Worm (Caenorhabditis elegans): ENCODE measurements around the gene gst-15.

The gst-15 gene

ce11 chrII:13616000-13616399 lies 3.0 kb upstream of the gst-15 start, which contains the start of gene gst-14:
Gene gst-14, minus strand, starts transcription at chrII:13616100.
- TF ChIP-seq F13C5.2 (tag; optimal IDR thresholded peaks at IDR 0.05) (no peak), tra-4 (tag; optimal IDR thresholded peaks at IDR 0.05) (no peak), tbx-37 (GFP tag; conservative IDR thresholded peaks at IDR 0.05) (no peak), hmg-4 (GFP tag; optimal IDR thresholded peaks at IDR 0.05) (no peak)

DNA sequence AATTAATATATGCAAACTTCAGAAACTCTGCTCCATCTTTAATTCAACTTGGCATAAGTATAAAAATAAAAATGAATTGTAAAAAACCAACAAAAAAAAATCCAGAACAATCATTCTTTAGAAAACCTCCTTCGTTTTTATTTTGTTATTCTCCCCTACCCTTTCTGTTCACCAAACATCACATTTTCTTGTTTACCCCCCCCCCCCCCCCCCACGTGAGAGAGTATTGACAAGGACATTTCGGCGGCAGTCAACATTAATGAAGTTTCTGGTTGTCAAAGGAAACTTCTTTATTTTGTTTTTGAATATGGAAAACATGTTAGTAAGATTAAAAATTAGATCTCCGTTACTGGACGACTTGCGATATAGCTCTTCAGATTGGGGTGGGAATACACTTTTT lies 1.5 kb upstream of the gst-15 start:
- TF ChIP-seq ets-7 (tag; optimal IDR thresholded peaks at IDR 0.05), result no peak
- TF ChIP-seq tbx-11 (GFP tag; IDR thresholded peaks at IDR 0.05), result no peak
- no peak for TF ChIP-seq hmg-4 (GFP tag; optimal IDR thresholded peaks at IDR 0.05)
- TF ChIP-seq ceh-13 (GFP tag; optimal IDR thresholded peaks at IDR 0.05), result no peak
- TF ChIP-seq F13C5.2 (tag; optimal IDR thresholded peaks at IDR 0.05), result no peak
- TF ChIP-seq B0310.2 (tag; optimal IDR thresholded peaks at IDR 0.05), result no peak
- TF ChIP-seq pes-1 (GFP tag; IDR thresholded peaks at IDR 0.05), result no peak
- no peak for TF ChIP-seq tra-4 (tag; optimal IDR thresholded peaks at IDR 0.05)
- TF ChIP-seq hmbx-1 (tag; optimal IDR thresholded peaks at IDR 0.05), result no peak
- no peak for TF ChIP-seq tbx-37 (GFP tag; conservative IDR thresholded peaks at IDR 0.05)
- no peak for TF ChIP-seq ama-1 (optimal IDR thresholded peaks at IDR 0.05)
- no peak for TF ChIP-seq hnd-1 (tag; optimal IDR thresholded peaks at IDR 0.05)
- no peak for TF ChIP-seq ceh-36 (tag; optimal IDR thresholded peaks at IDR 0.05)
- no peak for TF ChIP-seq sea-1 (GFP tag; conservative IDR thresholded peaks at IDR 0.05)
- TF ChIP-seq aly-1 (tag; optimal IDR thresholded peaks at IDR 0.05), result no peak
- no peak for TF ChIP-seq scrt-1 (GFP tag; IDR thresholded peaks at IDR 0.05)
- TF ChIP-seq flt-1 (GFP tag; IDR thresholded peaks at IDR 0.05), result no peak

ce11 chrII:13611186-13611585 lies 1.8 kb downstream of the gst-15 start, which contains the start of gene gst-24:
Gene gst-24, minus strand, starts transcription at chrII:13611366.
- TF ChIP-seq pes-1 (GFP tag; IDR thresholded peaks at IDR 0.05), result no peak
- TF ChIP-seq tbx-37 (GFP tag; conservative IDR thresholded peaks at IDR 0.05), result no peak
- no peak for TF ChIP-seq hmg-4 (GFP tag; optimal IDR thresholded peaks at IDR 0.05)
- TF ChIP-seq tbx-11 (GFP tag; IDR thresholded peaks at IDR 0.05), result no peak
- no peak for TF ChIP-seq ets-7 (tag; optimal IDR thresholded peaks at IDR 0.05)
- TF ChIP-seq ceh-36 (tag; optimal IDR thresholded peaks at IDR 0.05), result no peak
- TF ChIP-seq flt-1 (GFP tag; IDR thresholded peaks at IDR 0.05), result no peak

DNA sequence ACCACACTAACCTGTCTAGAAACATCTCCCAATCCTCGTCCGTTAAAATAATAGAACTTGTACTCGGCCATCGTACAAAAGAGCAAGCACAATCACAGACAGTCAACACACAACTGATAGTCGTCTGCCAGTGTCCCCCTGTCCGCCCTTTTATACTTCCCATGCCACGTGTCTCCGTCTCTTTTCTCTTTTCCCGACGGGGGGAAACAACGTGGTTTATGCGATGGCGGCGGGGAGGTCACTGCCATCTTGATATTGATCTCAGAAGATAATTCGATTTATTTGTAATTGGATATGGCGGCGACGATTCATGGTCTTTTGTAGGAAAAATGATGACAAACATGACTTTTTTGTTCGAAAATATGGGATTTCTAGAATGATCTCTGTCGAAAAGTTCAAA lies 3.3 kb downstream of the gst-15 start, which contains the start of gene gst-20:
TSS of gene gst-20 (minus strand) at position 170 of the 400 bp plus-strand sequence.
- no peak for TF ChIP-seq tra-4 (tag; optimal IDR thresholded peaks at IDR 0.05)
- TF ChIP-seq pes-1 (GFP tag; IDR thresholded peaks at IDR 0.05), result no peak
- TF ChIP-seq hnd-1 (tag; optimal IDR thresholded peaks at IDR 0.05), result no peak
- no peak for TF ChIP-seq F13C5.2 (tag; optimal IDR thresholded peaks at IDR 0.05)
- no peak for TF ChIP-seq ceh-36 (tag; optimal IDR thresholded peaks at IDR 0.05)
- no peak for TF ChIP-seq hmbx-1 (tag; optimal IDR thresholded peaks at IDR 0.05)
- TF ChIP-seq ceh-13 (GFP tag; optimal IDR thresholded peaks at IDR 0.05), result no peak
- TF ChIP-seq flt-1 (GFP tag; IDR thresholded peaks at IDR 0.05), result no peak
- TF ChIP-seq aly-1 (tag; optimal IDR thresholded peaks at IDR 0.05), result no peak
- no peak for TF ChIP-seq tbx-37 (GFP tag; conservative IDR thresholded peaks at IDR 0.05)

- TF ChIP-seq hmg-4 (GFP tag; optimal IDR thresholded peaks at IDR 0.05) (no peak), ceh-36 (tag; optimal IDR thresholded peaks at IDR 0.05) (no peak), sea-1 (GFP tag; conservative IDR thresholded peaks at IDR 0.05) (no peak), tbx-11 (GFP tag; IDR thresholded peaks at IDR 0.05) (no peak), pes-1 (GFP tag; IDR thresholded peaks at IDR 0.05) (no peak), scrt-1 (GFP tag; IDR thresholded peaks at IDR 0.05) (no peak), hnd-1 (tag; optimal IDR thresholded peaks at IDR 0.05) (no peak), ama-1 (optimal IDR thresholded peaks at IDR 0.05) (no peak), tbx-37 (GFP tag; conservative IDR thresholded peaks at IDR 0.05) (no peak), ceh-13 (GFP tag; optimal IDR thresholded peaks at IDR 0.05) (no peak), flt-1 (GFP tag; IDR thresholded peaks at IDR 0.05) (no peak), tra-4 (tag; optimal IDR thresholded peaks at IDR 0.05) (no peak), ets-7 (tag; optimal IDR thresholded peaks at IDR 0.05) (no peak), aly-1 (tag; optimal IDR thresholded peaks at IDR 0.05) (no peak), F13C5.2 (tag; optimal IDR thresholded peaks at IDR 0.05) (no peak), B0310.2 (tag; optimal IDR thresholded peaks at IDR 0.05) (no peak), hmbx-1 (tag; optimal IDR thresholded peaks at IDR 0.05) (no peak)
These were observed 12.1 kb downstream of the gst-15 start, which contains the start of gene csp-1 for ce11 chrII:13600904-13601303. Gene csp-1, plus strand, starts transcription at chrII:13601204.

- TF ChIP-seq F13C5.2 (tag; optimal IDR thresholded peaks at IDR 0.05) (peak; percentile 49), scrt-1 (GFP tag; IDR thresholded peaks at IDR 0.05) (no peak)
These were observed 16.5 kb downstream of the gst-15 start, which contains the start of the genes fbxc-23 and csc-1 for ce11 chrII:13596505-13596977. Gene fbxc-23, minus strand, starts transcription at chrII:13596555. Gene csc-1, plus strand, starts transcription at chrII:13596955.

DNA sequence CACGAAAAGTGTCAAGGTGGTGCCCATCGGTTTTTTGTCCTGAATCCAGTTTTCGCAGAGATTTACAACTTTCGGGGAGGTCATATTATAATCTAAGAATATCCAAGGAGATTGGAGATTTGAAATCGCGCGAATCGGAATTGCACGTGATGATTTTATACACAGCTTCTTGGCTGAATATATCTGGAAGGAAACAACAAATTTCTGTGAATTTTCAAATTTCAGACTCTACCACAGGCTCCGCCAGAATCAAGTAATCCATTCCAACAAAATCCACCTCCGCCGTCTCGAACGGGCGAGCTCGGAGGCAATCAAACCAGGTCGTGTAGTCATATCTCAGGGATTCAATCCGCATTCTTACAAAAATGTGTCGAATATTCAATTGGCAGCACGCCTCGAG lies 17.7 kb downstream of the gst-15 start:
- TF ChIP-seq ama-1 (optimal IDR thresholded peaks at IDR 0.05), result no peak
- no peak for TF ChIP-seq hnd-1 (tag; optimal IDR thresholded peaks at IDR 0.05)
- TF ChIP-seq tbx-11 (GFP tag; IDR thresholded peaks at IDR 0.05), result no peak
- no peak for TF ChIP-seq pes-1 (GFP tag; IDR thresholded peaks at IDR 0.05)
- TF ChIP-seq hmg-4 (GFP tag; optimal IDR thresholded peaks at IDR 0.05), result no peak
- TF ChIP-seq hmbx-1 (tag; optimal IDR thresholded peaks at IDR 0.05), result no peak
- TF ChIP-seq F13C5.2 (tag; optimal IDR thresholded peaks at IDR 0.05), result no peak
- TF ChIP-seq flt-1 (GFP tag; IDR thresholded peaks at IDR 0.05), result no peak
- TF ChIP-seq sea-1 (GFP tag; conservative IDR thresholded peaks at IDR 0.05), result no peak
- no peak for TF ChIP-seq tbx-37 (GFP tag; conservative IDR thresholded peaks at IDR 0.05)
- TF ChIP-seq scrt-1 (GFP tag; IDR thresholded peaks at IDR 0.05), result no peak
- no peak for TF ChIP-seq ceh-36 (tag; optimal IDR thresholded peaks at IDR 0.05)
- TF ChIP-seq tra-4 (tag; optimal IDR thresholded peaks at IDR 0.05), result no peak
- no peak for TF ChIP-seq ceh-13 (GFP tag; optimal IDR thresholded peaks at IDR 0.05)
- no peak for TF ChIP-seq B0310.2 (tag; optimal IDR thresholded peaks at IDR 0.05)
- TF ChIP-seq ets-7 (tag; optimal IDR thresholded peaks at IDR 0.05), result no peak
- no peak for TF ChIP-seq aly-1 (tag; optimal IDR thresholded peaks at IDR 0.05)
